Fruit fly (Drosophila melanogaster) Kc167 (cell line): Measurements from ENCODE around the gene Bug22.

Source experiments
- Myc ChIP-seq: fragments of >200 bp; optimal IDR thresholded peaks from 2 replicates; lab custom pipeline; 2017; ENCODE audit warnings: missing external identifiers
- Sin3A ChIP-seq: fragments of >200 bp; optimal IDR thresholded peaks from 2 replicates; lab custom pipeline; 2018; ENCODE audit warnings: missing external identifiers
- h ChIP-seq: fragments of >200 bp; optimal IDR thresholded peaks from 3 replicates; lab custom pipeline; 2018; ENCODE audit warnings: missing external identifiers
- insv ChIP-seq: fragments of >200 bp; optimal IDR thresholded peaks from 3 replicates; lab custom pipeline; 2018; ENCODE audit warnings: missing external identifiers
- psq ChIP-seq: fragments of >200 bp; optimal IDR thresholded peaks from 2 replicates; lab custom pipeline; 2017; ENCODE audit warnings: missing external identifiers
- ttk ChIP-seq: sonication (Bioruptor generic); optimal IDR thresholded peaks from 2 replicates; lab custom pipeline; 2017; ENCODE audit warnings: missing external identifiers

DNA sequence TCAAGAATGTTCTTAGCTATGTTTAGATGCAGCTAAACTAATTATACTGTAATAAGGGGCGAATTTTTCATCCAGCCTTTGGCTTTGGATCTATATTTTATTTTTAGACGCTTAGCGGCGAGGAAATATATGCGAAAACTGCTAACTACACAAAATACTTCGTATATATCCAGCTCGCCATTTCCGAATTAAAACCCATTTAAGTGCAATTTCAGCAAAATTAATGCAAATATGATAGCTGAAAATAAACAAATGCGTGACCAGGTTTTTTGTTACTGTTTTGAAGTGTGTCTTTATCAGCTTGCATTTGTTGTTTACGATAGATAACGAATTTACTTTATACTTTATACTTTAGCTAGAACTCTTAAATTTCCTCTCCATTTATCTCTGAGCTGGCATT, 35.7 kb downstream of the Bug22 start:
- no peak for TF ChIP-seq h (lab: Kevin White, UChicago)
- no peak for TF ChIP-seq insv
- no peak for TF ChIP-seq psq (lab: Kevin White, UChicago)
- TF ChIP-seq ttk (lab: Kevin White, UChicago) = no peak
- TF ChIP-seq Myc (lab: Kevin White, UChicago) = no peak
- no peak for TF ChIP-seq Sin3A (lab: Kevin White, UChicago)
